Worm (Caenorhabditis elegans) whole organism, midembryonic: ENCODE measurements around the gene T16A1.4.

Experiments
- T22C8.4 ChIP-seq: fragments of 200-800 bp; sonication (Bioruptor generic); IDR thresholded peaks from 2 replicates; pipeline ENCODE4 v1.3.6; 2022; ENCODE audit warnings: missing genetic modification characterization, missing compliant biosample characterization
- flt-1 ChIP-seq: fragments of 200-800 bp; sonication (Bioruptor generic); IDR thresholded peaks from 2 replicates; pipeline ENCODE4 v1.3.6; 2022; ENCODE audit warnings: missing genetic modification characterization, missing compliant biosample characterization
- klf-2 ChIP-seq: fragments of 200-800 bp; sonication (Bioruptor generic); conservative IDR thresholded peaks from 2 replicates; pipeline ENCODE4 v1.3.6; 2022; ENCODE audit warnings: missing genetic modification reagents, missing genetic modification characterization, missing compliant biosample characterization
- med-1 ChIP-seq: sonication (generic microtip); optimal IDR thresholded peaks from 2 replicates; lab custom pipeline; 2017; ENCODE audit warnings: missing genetic modification characterization, mild to moderate bottlenecking, missing compliant biosample characterization, antibody characterized with exemption, missing genetic modification reagents; ENCODE audit not compliant: insufficient read depth
- ref-1 ChIP-seq: fragments of 200-800 bp; sonication (Bioruptor generic); conservative IDR thresholded peaks from 2 replicates; pipeline ENCODE4 v1.3.6; 2022; ENCODE audit warnings: missing genetic modification reagents, missing genetic modification characterization, missing compliant biosample characterization
- tab-1 ChIP-seq: fragments of 200-800 bp; sonication (Bioruptor generic); IDR thresholded peaks from 2 replicates; pipeline ENCODE4 v1.3.6; 2022; ENCODE audit warnings: missing genetic modification characterization, missing compliant biosample characterization
- ztf-23 ChIP-seq: fragments of 200-800 bp; sonication (Bioruptor generic); IDR thresholded peaks from 2 replicates; pipeline ENCODE4 v1.3.6; 2022; ENCODE audit warnings: missing genetic modification reagents, missing genetic modification characterization, missing compliant biosample characterization
- ztf-29 ChIP-seq: fragments of 200-800 bp; sonication (Bioruptor generic); IDR thresholded peaks from 2 replicates; pipeline ENCODE4 v1.3.6; 2022; ENCODE audit warnings: missing genetic modification reagents, missing genetic modification characterization, missing compliant biosample characterization

DNA sequence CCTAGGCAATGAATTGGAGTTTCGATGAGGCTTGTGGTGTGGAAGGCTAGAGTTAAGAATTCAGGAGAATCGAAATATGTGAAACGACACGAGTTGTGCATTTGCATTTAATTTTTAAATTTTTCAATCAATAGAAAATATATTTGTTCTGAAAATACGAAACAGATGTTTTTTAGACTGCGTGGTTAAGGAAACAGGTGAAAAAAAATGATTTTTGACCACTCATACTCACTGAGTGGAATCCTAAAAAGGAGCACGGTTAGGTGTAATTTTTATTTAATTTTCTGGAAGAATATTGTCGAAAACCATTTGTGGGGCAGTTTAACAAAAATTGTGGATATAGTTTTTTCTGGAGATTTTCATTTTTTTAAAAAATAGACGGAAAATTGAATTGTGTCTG, 35.4 kb downstream of the T16A1.4 start, which contains the start of gene srh-195:
- TF ChIP-seq ztf-29 (GFP tag; lab: Robert Waterston, UW), result no peak
- no peak for TF ChIP-seq flt-1
- TF ChIP-seq med-1 (GFP tag; lab: Kevin White, UChicago), result no peak
- TF ChIP-seq tab-1 (GFP tag; lab: Robert Waterston, UW), result no peak
- TF ChIP-seq klf-2, result no peak
- TF ChIP-seq ref-1 (GFP tag; lab: Robert Waterston, UW), result no peak
- TF ChIP-seq T22C8.4, result no peak
- no peak for TF ChIP-seq ztf-23 (GFP tag; lab: Robert Waterston, UW)
